Fruit fly (Drosophila melanogaster) Kc167 (cell line): ENCODE results near the gene CG31957.

ENCODE experiments used
- Sin3A ChIP-seq: fragments of >200 bp; optimal IDR thresholded peaks from 2 replicates; lab custom pipeline; 2018; ENCODE audit warnings: missing external identifiers
- insv ChIP-seq: fragments of >200 bp; optimal IDR thresholded peaks from 3 replicates; lab custom pipeline; 2018; ENCODE audit warnings: missing external identifiers

DNA sequence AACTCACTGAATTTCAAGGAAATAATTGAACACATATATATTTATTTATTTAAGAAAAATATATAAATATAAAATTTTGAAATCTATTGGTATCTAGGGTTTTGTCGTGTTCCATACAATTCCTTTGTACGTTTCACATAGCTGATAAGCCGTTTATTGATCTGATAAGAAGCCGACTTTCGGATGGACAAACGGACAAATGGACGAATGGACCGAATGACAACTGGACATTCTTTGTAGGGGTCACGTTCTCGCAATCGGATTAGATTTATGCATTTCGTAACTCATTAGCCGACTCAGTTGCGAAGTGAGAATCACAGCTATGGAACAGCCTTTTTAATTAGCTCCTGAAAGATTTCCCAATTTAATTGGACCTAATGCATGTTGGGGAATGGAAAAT, 25.3 kb upstream of the CG31957 start:
- TF ChIP-seq insv (lab: Kevin White, UChicago) (no peak), Sin3A (lab: Kevin White, UChicago) (no peak)
